Fruit fly (Drosophila melanogaster) whole organism, prepupa: ENCODE data around the gene gnu.

Experiments used
- Blimp-1 ChIP-seq: fragments of 200-800 bp; sonication (Bioruptor generic); optimal IDR thresholded peaks from 3 replicates; lab custom pipeline; 2017; ENCODE audit warnings: missing biosample characterization, missing genetic modification characterization, mild to moderate bottlenecking, moderate library complexity, missing genetic modification reagents
- CG10631 ChIP-seq: fragments of 200-800 bp; sonication (Bioruptor generic); optimal IDR thresholded peaks from 2 replicates; lab custom pipeline; 2016; ENCODE audit warnings: missing biosample characterization, missing genetic modification characterization
- CG10669 ChIP-seq: fragments of 200-800 bp; sonication (Bioruptor generic); optimal IDR thresholded peaks from 3 replicates; lab custom pipeline; 2018; ENCODE audit warnings: missing biosample characterization, mild to moderate bottlenecking, missing genetic modification characterization, moderate library complexity
- CG11294 ChIP-seq: fragments of 200-800 bp; sonication (Bioruptor generic); IDR thresholded peaks from 2 replicates; pipeline ENCODE4 v1.3.6; 2022; ENCODE audit warnings: missing biosample characterization, missing genetic modification characterization
- CG11762 ChIP-seq: fragments of 200-800 bp; sonication (Bioruptor generic); optimal IDR thresholded peaks from 3 replicates; lab custom pipeline; 2016; ENCODE audit warnings: missing biosample characterization, missing genetic modification characterization; ENCODE audit not compliant: insufficient read depth
- CG15336 ChIP-seq: fragments of 200-800 bp; sonication (Bioruptor generic); IDR thresholded peaks from 2 replicates; pipeline ENCODE4 v1.3.6; 2022; ENCODE audit warnings: missing biosample characterization, missing genetic modification characterization
- CG16779 ChIP-seq: fragments of 200-800 bp; sonication (Bioruptor generic); optimal IDR thresholded peaks from 3 replicates; lab custom pipeline; 2017; ENCODE audit warnings: missing biosample characterization, mild to moderate bottlenecking, missing genetic modification characterization
- CG3032 ChIP-seq: fragments of 200-800 bp; optimal IDR thresholded peaks from 2 replicates; lab custom pipeline; 2019; ENCODE audit warnings: missing biosample characterization, mild to moderate bottlenecking, missing genetic modification characterization, moderate library complexity
- CG31627 ChIP-seq: fragments of 200-800 bp; sonication (Bioruptor generic); optimal IDR thresholded peaks from 3 replicates; lab custom pipeline; 2016; ENCODE audit warnings: missing biosample characterization, missing genetic modification characterization
- CG32006 ChIP-seq: fragments of 200-800 bp; sonication (Bioruptor generic); optimal IDR thresholded peaks from 3 replicates; lab custom pipeline; 2017; ENCODE audit warnings: missing biosample characterization, mild to moderate bottlenecking, missing genetic modification characterization
- CG34406 ChIP-seq: fragments of 200-800 bp; sonication (Bioruptor generic); optimal IDR thresholded peaks from 3 replicates; lab custom pipeline; 2016; ENCODE audit warnings: missing biosample characterization, missing genetic modification characterization
- CG3919 ChIP-seq: fragments of 200-800 bp; sonication (Bioruptor generic); optimal IDR thresholded peaks from 3 replicates; lab custom pipeline; 2016; ENCODE audit warnings: missing biosample characterization, missing genetic modification characterization
- CG4318 ChIP-seq: fragments of 200-800 bp; sonication (Bioruptor generic); optimal IDR thresholded peaks from 3 replicates; lab custom pipeline; 2017; ENCODE audit warnings: missing biosample characterization, mild to moderate bottlenecking, missing genetic modification characterization
- CG6163 ChIP-seq: fragments of 200-800 bp; sonication (Bioruptor generic); IDR thresholded peaks from 3 replicates; pipeline ENCODE4 v1.3.6; 2022; ENCODE audit warnings: missing biosample characterization, missing genetic modification characterization
- CG6276 ChIP-seq: fragments of 200-800 bp; sonication (Bioruptor generic); optimal IDR thresholded peaks from 2 replicates; lab custom pipeline; 2017; ENCODE audit warnings: missing biosample characterization, mild to moderate bottlenecking, missing genetic modification characterization
- CG6808 ChIP-seq: fragments of 200-800 bp; sonication (Bioruptor generic); optimal IDR thresholded peaks from 3 replicates; lab custom pipeline; 2017; ENCODE audit warnings: missing biosample characterization, missing genetic modification characterization, mild to moderate bottlenecking, moderate library complexity, missing genetic modification reagents
- CG6854 ChIP-seq: fragments of 200-800 bp; sonication (Bioruptor generic); optimal IDR thresholded peaks from 2 replicates; lab custom pipeline; 2017; ENCODE audit warnings: missing biosample characterization, mild to moderate bottlenecking, missing genetic modification characterization
- CG8119 ChIP-seq: fragments of 200-800 bp; sonication (Bioruptor generic); IDR thresholded peaks from 3 replicates; pipeline ENCODE4 v1.3.6; 2022; ENCODE audit warnings: missing biosample characterization, missing genetic modification characterization
- CG8319 ChIP-seq: fragments of 200-800 bp; sonication (Bioruptor generic); optimal IDR thresholded peaks from 3 replicates; lab custom pipeline; 2016; ENCODE audit warnings: missing biosample characterization, missing genetic modification characterization
- CG9139 ChIP-seq: fragments of 200-800 bp; sonication (Bioruptor generic); optimal IDR thresholded peaks from 3 replicates; lab custom pipeline; 2017; ENCODE audit warnings: missing biosample characterization, mild to moderate bottlenecking, missing genetic modification characterization
- Eip75B ChIP-seq: fragments of 200-800 bp; sonication (Bioruptor generic); optimal IDR thresholded peaks from 3 replicates; lab custom pipeline; 2016; ENCODE audit warnings: missing biosample characterization, missing genetic modification characterization
- Eip78C ChIP-seq: fragments of 200-800 bp; sonication (Bioruptor generic); peaks from one replicate; lab custom pipeline; 2016; ENCODE audit warnings: missing biosample characterization, missing genetic modification characterization
- Eip93F ChIP-seq: fragments of 200-800 bp; sonication (Bioruptor generic); optimal IDR thresholded peaks from 2 replicates; lab custom pipeline; 2016; ENCODE audit warnings: missing biosample characterization, mild to moderate bottlenecking, missing genetic modification characterization
- Ets21C ChIP-seq: fragments of 200-800 bp; sonication (Bioruptor generic); optimal IDR thresholded peaks from 3 replicates; lab custom pipeline; 2016; ENCODE audit warnings: missing biosample characterization, missing genetic modification characterization
- Ets96B ChIP-seq: fragments of 200-800 bp; optimal IDR thresholded peaks from 2 replicates; lab custom pipeline; 2019; ENCODE audit warnings: missing biosample characterization, mild to moderate bottlenecking, missing genetic modification characterization, moderate library complexity
- Gug ChIP-seq: fragments of 200-800 bp; sonication (Bioruptor generic); IDR thresholded peaks from 2 replicates; pipeline ENCODE4 v1.3.6; 2022; ENCODE audit warnings: missing biosample characterization, missing genetic modification characterization
- Hr38 ChIP-seq: sonication (Bioruptor generic); optimal IDR thresholded peaks from 2 replicates; lab custom pipeline; 2016; ENCODE audit warnings: missing biosample characterization, missing genetic modification characterization
- Hr39 ChIP-seq: fragments of 200-800 bp; sonication (Bioruptor generic); optimal IDR thresholded peaks from 2 replicates; lab custom pipeline; 2016; ENCODE audit warnings: missing biosample characterization, missing genetic modification characterization
- Hr4 ChIP-seq: fragments of 200-800 bp; sonication (Bioruptor generic); optimal IDR thresholded peaks from 3 replicates; lab custom pipeline; 2016; ENCODE audit warnings: missing biosample characterization, missing genetic modification characterization
- OdsH ChIP-seq: fragments of 200-800 bp; sonication (Bioruptor generic); optimal IDR thresholded peaks from 3 replicates; lab custom pipeline; 2016; ENCODE audit warnings: missing biosample characterization, missing genetic modification characterization
- Smox ChIP-seq: fragments of 200-800 bp; sonication (Bioruptor generic); optimal IDR thresholded peaks from 3 replicates; lab custom pipeline; 2016; ENCODE audit warnings: missing biosample characterization, missing genetic modification characterization
- Sox102F ChIP-seq: fragments of 200-800 bp; sonication (Bioruptor generic); optimal IDR thresholded peaks from 2 replicates; lab custom pipeline; 2016; ENCODE audit warnings: missing biosample characterization, mild to moderate bottlenecking, missing genetic modification characterization
- Sox15 ChIP-seq: fragments of 200-800 bp; sonication (Bioruptor generic); optimal IDR thresholded peaks from 3 replicates; lab custom pipeline; 2016; ENCODE audit warnings: missing biosample characterization, missing genetic modification characterization
- achi ChIP-seq: fragments of 200-800 bp; sonication (Bioruptor generic); optimal IDR thresholded peaks from 3 replicates; lab custom pipeline; 2016; ENCODE audit warnings: missing biosample characterization, missing genetic modification characterization
- acj6 ChIP-seq: fragments of 200-800 bp; sonication (Bioruptor generic); optimal IDR thresholded peaks from 3 replicates; lab custom pipeline; 2016; ENCODE audit warnings: missing biosample characterization, missing genetic modification characterization
- cyc ChIP-seq: fragments of 200-800 bp; sonication (Bioruptor generic); optimal IDR thresholded peaks from 3 replicates; lab custom pipeline; 2016; ENCODE audit warnings: missing biosample characterization, missing genetic modification characterization
- dac ChIP-seq: fragments of 200-800 bp; sonication (Bioruptor generic); optimal IDR thresholded peaks from 2 replicates; lab custom pipeline; 2017; ENCODE audit warnings: missing biosample characterization, mild to moderate bottlenecking, missing genetic modification characterization
- dsx ChIP-seq: fragments of 200-800 bp; optimal IDR thresholded peaks from 3 replicates; lab custom pipeline; 2019; ENCODE audit warnings: missing biosample characterization, mild to moderate bottlenecking, missing genetic modification characterization, moderate library complexity; ENCODE audit not compliant: poor library complexity, severe bottlenecking
- eg ChIP-seq: fragments of 200-800 bp; sonication (Bioruptor generic); IDR thresholded peaks from 3 replicates; pipeline ENCODE4 v1.3.6; 2022; ENCODE audit warnings: missing biosample characterization, missing genetic modification characterization
- fkh ChIP-seq: fragments of 200-800 bp; sonication (Bioruptor generic); optimal IDR thresholded peaks from 3 replicates; lab custom pipeline; 2017; ENCODE audit warnings: missing biosample characterization, mild to moderate bottlenecking, missing genetic modification characterization, moderate library complexity
- pdm3 ChIP-seq: fragments of 200-800 bp; sonication (Bioruptor generic); optimal IDR thresholded peaks from 3 replicates; lab custom pipeline; 2016; ENCODE audit warnings: missing biosample characterization, missing genetic modification characterization
- salr ChIP-seq, 2 experiments: fragments of 200-800 bp; sonication (Bioruptor generic); optimal IDR thresholded peaks; 3 replicates each; lab custom pipeline; 2016 to 2018; ENCODE audit warnings: missing biosample characterization in 2 of 2, missing genetic modification characterization in 2 of 2, mild to moderate bottlenecking in 1 of 2
- spab ChIP-seq: fragments of 200-800 bp; sonication (Bioruptor generic); optimal IDR thresholded peaks from 2 replicates; lab custom pipeline; 2017; ENCODE audit warnings: missing biosample characterization, mild to moderate bottlenecking, missing genetic modification characterization, missing genetic modification reagents

gnu gene

DNA sequence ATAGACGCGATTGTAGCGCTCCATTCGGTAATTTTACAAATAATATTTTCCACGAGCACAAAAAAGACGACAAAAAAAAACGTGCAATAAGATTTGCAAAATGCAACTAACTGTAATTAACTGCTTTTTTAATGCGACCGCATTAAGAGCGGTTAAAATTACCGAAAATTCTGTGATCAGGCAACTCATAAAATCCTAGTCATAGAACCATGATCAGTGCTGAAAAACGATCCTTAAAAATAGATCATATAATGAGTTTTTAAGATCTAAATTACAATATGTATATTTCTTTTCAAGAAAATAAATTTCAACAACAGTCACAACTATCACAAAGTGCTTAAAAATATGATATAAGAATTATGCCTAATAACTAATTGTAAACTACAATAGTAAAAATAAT, at the start of gene gnu:
gnu (minus strand) TSS at position 125 of the 400 bp plus-strand sequence.
- TF ChIP-seq fkh (GFP tag; lab: Kevin White, UChicago): no peak
- TF ChIP-seq Sox102F (GFP tag; lab: Kevin White, UChicago): no peak
- no peak for TF ChIP-seq pdm3
- TF ChIP-seq CG34406 (GFP tag; lab: Kevin White, UChicago): no peak
- no peak for TF ChIP-seq Hr39 (GFP tag; lab: Kevin White, UChicago)
- no peak for TF ChIP-seq CG3032 (tag; lab: Kevin White, UChicago)
- no peak for TF ChIP-seq salr (GFP tag; optimal IDR thresholded peaks at IDR 0.05; lab: Kevin White, UChicago)
- TF ChIP-seq CG10669 (GFP tag; lab: Kevin White, UChicago): no peak

dm6 chr3L:14847415-14847814, 44.3 kb upstream of the gnu start:
- TF ChIP-seq Eip78C (GFP tag; lab: Kevin White, UChicago): peak; percentile 54
- TF ChIP-seq Sox15 (GFP tag; lab: Kevin White, UChicago): no peak
- peak; percentile 28 for TF ChIP-seq CG32006 (GFP tag; lab: Kevin White, UChicago)

- TF ChIP-seq CG8319 (GFP tag; lab: Kevin White, UChicago) (no peak), Eip78C (GFP tag; lab: Kevin White, UChicago) (no peak), CG15336 (GFP tag; lab: Robert Waterston, UW) (no peak), Blimp-1 (GFP tag; lab: Kevin White, UChicago) (no peak), CG6808 (GFP tag; lab: Kevin White, UChicago) (no peak), eg (GFP tag; lab: Robert Waterston, UW) (no peak), achi (GFP tag; lab: Kevin White, UChicago) (no peak), dac (no peak), Eip93F (GFP tag; lab: Kevin White, UChicago) (no peak), OdsH (no peak), CG6276 (GFP tag; lab: Kevin White, UChicago) (no peak), CG31627 (GFP tag; lab: Kevin White, UChicago) (no peak), pdm3 (no peak), Gug (GFP tag; lab: Robert Waterston, UW) (no peak), CG11762 (GFP tag; lab: Kevin White, UChicago) (no peak), Eip75B (GFP tag; lab: Kevin White, UChicago) (no peak), Hr38 (GFP tag; lab: Kevin White, UChicago) (no peak), spab (GFP tag; lab: Kevin White, UChicago) (no peak), Smox (GFP tag; lab: Kevin White, UChicago) (no peak)
These were observed 19.2 kb upstream of the gnu start for dm6 chr3L:14822364-14822763.

DNA sequence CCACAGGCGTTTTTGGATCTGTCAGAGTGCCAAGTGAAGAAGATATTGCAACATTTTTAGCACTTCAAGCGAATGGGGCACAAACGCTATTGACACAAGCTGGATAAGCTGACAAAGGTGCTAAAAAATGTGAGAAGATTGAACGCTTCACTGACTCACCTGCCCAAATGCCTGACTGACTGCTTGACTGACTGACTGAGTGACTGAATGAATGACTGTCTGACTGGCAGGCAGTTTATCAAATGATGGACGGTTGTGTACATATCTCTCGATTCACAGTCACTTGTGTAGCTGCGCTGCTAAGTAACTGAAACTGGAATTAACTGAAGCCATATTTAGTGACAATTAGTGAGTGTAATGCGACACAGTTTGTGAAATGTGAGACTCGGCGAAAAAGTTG, 18.0 kb upstream of the gnu start:
- TF ChIP-seq CG8319 (GFP tag; lab: Kevin White, UChicago) (no peak), fkh (GFP tag; lab: Kevin White, UChicago) (peak; percentile 38)

DNA sequence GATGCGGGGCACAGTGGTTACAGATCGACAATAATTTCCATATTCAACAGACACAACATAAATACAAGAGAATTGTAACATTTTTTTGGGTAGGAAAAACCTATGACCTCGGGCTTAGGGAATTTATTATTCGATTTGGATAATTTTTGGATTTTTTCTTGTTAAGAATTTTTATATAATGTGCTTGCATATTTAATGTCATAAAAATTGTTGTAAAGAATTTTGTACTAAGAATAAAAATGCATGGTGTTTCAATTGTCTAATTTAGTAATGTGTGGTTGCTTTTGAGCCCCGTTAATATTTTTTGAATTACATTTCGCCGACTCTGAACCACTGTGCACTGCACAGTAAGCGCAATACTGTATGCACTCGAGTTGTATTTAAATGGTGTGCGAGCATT, 13.5 kb upstream of the gnu start:
- TF ChIP-seq CG11294 (GFP tag; lab: Robert Waterston, UW): no peak
- TF ChIP-seq Ets21C: no peak
- peak; percentile 36 for TF ChIP-seq CG10631 (GFP tag; lab: Kevin White, UChicago)
- no peak for TF ChIP-seq CG31627 (GFP tag; lab: Kevin White, UChicago)
- no peak for TF ChIP-seq dsx
- TF ChIP-seq Ets96B (tag; lab: Kevin White, UChicago): peak; percentile 23
- TF ChIP-seq acj6 (GFP tag; lab: Kevin White, UChicago): peak; percentile 12
- peak; percentile 2 for TF ChIP-seq CG3032 (tag; lab: Kevin White, UChicago)
- TF ChIP-seq CG8119 (GFP tag; lab: Robert Waterston, UW): no peak
- no peak for TF ChIP-seq CG16779 (tag; lab: Kevin White, UChicago)
- TF ChIP-seq cyc: no peak
- no peak for TF ChIP-seq CG6163
- no peak for TF ChIP-seq CG6854 (GFP tag; lab: Kevin White, UChicago)
- TF ChIP-seq CG15336 (GFP tag; lab: Robert Waterston, UW): no peak
- TF ChIP-seq spab (GFP tag; lab: Kevin White, UChicago): peak; percentile 19
- TF ChIP-seq Eip78C (GFP tag; lab: Kevin White, UChicago): peak; percentile 69
- no peak for TF ChIP-seq CG34406 (GFP tag; lab: Kevin White, UChicago)
- TF ChIP-seq CG9139 (GFP tag; lab: Kevin White, UChicago): no peak
- TF ChIP-seq CG3919: no peak
- TF ChIP-seq Hr38 (GFP tag; lab: Kevin White, UChicago): no peak
- TF ChIP-seq Sox15 (GFP tag; lab: Kevin White, UChicago): no peak
- no peak for TF ChIP-seq Blimp-1 (GFP tag; lab: Kevin White, UChicago)
- peak; percentile 12 for TF ChIP-seq Eip75B (GFP tag; lab: Kevin White, UChicago)
- no peak for TF ChIP-seq CG4318 (GFP tag; lab: Kevin White, UChicago)
- TF ChIP-seq Hr4: peak; percentile 45
- no peak for TF ChIP-seq Sox102F (GFP tag; lab: Kevin White, UChicago)
